Fruit fly (Drosophila melanogaster): ENCODE results near the gene Srp9.

DNA sequence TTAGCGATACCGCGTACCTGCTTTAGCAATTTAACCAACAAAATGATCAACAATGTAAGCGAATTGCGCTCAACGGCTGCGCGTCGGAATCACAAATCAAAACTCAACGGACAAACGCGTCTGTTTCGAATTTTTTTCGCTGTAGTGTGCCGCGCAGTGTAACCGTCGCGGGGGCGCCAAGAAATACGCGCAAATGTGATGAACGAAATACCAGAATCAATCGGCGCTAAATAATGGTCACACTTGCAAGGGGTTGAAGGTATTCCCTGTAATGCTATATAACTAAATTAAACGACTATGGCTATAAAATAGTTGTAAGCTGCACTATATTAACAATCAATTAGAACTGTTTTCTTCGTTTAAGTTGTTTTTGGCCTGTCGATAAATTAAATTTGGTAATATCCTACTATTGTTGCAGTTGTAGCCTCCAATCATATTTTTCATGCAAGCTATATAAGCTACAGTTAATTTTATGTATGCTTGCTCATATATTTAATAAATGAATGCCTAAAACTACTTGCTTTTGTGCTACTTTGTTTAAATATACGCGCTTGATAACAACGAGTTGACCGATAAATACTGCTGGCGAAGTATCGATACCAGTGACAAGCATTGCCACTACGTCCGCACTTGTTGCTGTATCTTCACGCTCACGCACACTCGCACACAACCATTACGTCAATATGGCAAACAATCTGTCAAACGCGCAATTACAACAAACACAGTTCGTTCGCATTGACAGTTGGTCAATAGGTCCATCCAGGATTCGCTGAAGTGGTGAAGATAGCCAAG is 24.2 kb upstream of the Srp9 start, which contains the start of the genes pbl and CG8281:
- TF ChIP-seq CG7045 (GFP tag; optimal IDR thresholded peaks at IDR 0.05) (peak; percentile 24), CG14711 (tag; optimal IDR thresholded peaks at IDR 0.05) (peak; percentile 3), CG1620 (GFP tag; optimal IDR thresholded peaks at IDR 0.05) (peak; percentile 19), CG12768 (GFP tag; optimal IDR thresholded peaks at IDR 0.05) (peak; percentile 43), kay (GFP tag; ENCODE audit: borderline replicate concordance) (no peak), bab1 (GFP tag; optimal IDR thresholded peaks at IDR 0.05) (peak; percentile 45), cic (GFP tag; optimal IDR thresholded peaks at IDR 0.05) (no peak), CG5204 (GFP tag; optimal IDR thresholded peaks at IDR 0.05) (peak; percentile 28), Clk (GFP tag; optimal IDR thresholded peaks at IDR 0.05) (no peak), Hr96 (GFP tag; optimal IDR thresholded peaks at IDR 0.05) (no peak), Crg-1 (GFP tag; optimal IDR thresholded peaks at IDR 0.05) (peak; percentile 35), Mnt (GFP tag; optimal IDR thresholded peaks at IDR 0.05) (peak; percentile 20), cnc (optimal IDR thresholded peaks at IDR 0.05) (no peak), ovo (GFP tag; optimal IDR thresholded peaks at IDR 0.05) (no peak)

Measured in whole organism, adult.